Fruit fly (Drosophila melanogaster) whole organism, adult: ENCODE results near the gene RtGEF.

Experiments used
- CG11617 ChIP-seq: fragments of 200-800 bp; sonication (Bioruptor generic); optimal IDR thresholded peaks from 2 replicates; lab custom pipeline; 2017; ENCODE audit warnings: mild to moderate bottlenecking, missing biosample characterization, missing genetic modification reagents, missing genetic modification characterization
- CG1620 ChIP-seq: fragments of 200-800 bp; sonication (Bioruptor generic); optimal IDR thresholded peaks from 2 replicates; lab custom pipeline; 2016; ENCODE audit warnings: missing biosample characterization, missing genetic modification characterization
- CG33017 ChIP-seq: fragments of 200-800 bp; sonication (Bioruptor generic); optimal IDR thresholded peaks from 2 replicates; lab custom pipeline; 2018; ENCODE audit warnings: missing biosample characterization, mild to moderate bottlenecking, missing genetic modification characterization, moderate library complexity
- CG5204 ChIP-seq: fragments of 200-800 bp; sonication (Bioruptor generic); optimal IDR thresholded peaks from 2 replicates; lab custom pipeline; 2016; ENCODE audit warnings: missing biosample characterization, missing genetic modification characterization
- CG7045 ChIP-seq: fragments of 200-800 bp; sonication (Bioruptor generic); optimal IDR thresholded peaks from 2 replicates; lab custom pipeline; 2017; ENCODE audit warnings: missing biosample characterization, mild to moderate bottlenecking, missing genetic modification characterization
- CG7101 ChIP-seq: fragments of 200-800 bp; sonication (Bioruptor generic); optimal IDR thresholded peaks from 2 replicates; lab custom pipeline; 2018; ENCODE audit warnings: missing biosample characterization, mild to moderate bottlenecking, missing genetic modification characterization, moderate library complexity
- Crg-1 ChIP-seq: fragments of 200-800 bp; sonication (Bioruptor generic); optimal IDR thresholded peaks from 2 replicates; lab custom pipeline; 2016; ENCODE audit warnings: missing biosample characterization, missing genetic modification characterization
- Hr96 ChIP-seq: fragments of 200-800 bp; sonication (Bioruptor generic); optimal IDR thresholded peaks from 2 replicates; lab custom pipeline; 2016; ENCODE audit warnings: missing biosample characterization, missing genetic modification characterization
- cnc ChIP-seq, 2 experiments: fragments of >200 bp; optimal IDR thresholded peaks; 2 replicates each; lab custom pipeline; 2017
- pad ChIP-seq: fragments of 200-800 bp; sonication (Bioruptor generic); optimal IDR thresholded peaks from 3 replicates; lab custom pipeline; 2017; ENCODE audit warnings: missing biosample characterization, missing genetic modification characterization, mild to moderate bottlenecking, moderate library complexity, missing genetic modification reagents
- tj ChIP-seq: fragments of 200-800 bp; sonication (Bioruptor generic); optimal IDR thresholded peaks from 3 replicates; lab custom pipeline; 2017; ENCODE audit warnings: missing biosample characterization, mild to moderate bottlenecking, missing genetic modification characterization, moderate library complexity

DNA sequence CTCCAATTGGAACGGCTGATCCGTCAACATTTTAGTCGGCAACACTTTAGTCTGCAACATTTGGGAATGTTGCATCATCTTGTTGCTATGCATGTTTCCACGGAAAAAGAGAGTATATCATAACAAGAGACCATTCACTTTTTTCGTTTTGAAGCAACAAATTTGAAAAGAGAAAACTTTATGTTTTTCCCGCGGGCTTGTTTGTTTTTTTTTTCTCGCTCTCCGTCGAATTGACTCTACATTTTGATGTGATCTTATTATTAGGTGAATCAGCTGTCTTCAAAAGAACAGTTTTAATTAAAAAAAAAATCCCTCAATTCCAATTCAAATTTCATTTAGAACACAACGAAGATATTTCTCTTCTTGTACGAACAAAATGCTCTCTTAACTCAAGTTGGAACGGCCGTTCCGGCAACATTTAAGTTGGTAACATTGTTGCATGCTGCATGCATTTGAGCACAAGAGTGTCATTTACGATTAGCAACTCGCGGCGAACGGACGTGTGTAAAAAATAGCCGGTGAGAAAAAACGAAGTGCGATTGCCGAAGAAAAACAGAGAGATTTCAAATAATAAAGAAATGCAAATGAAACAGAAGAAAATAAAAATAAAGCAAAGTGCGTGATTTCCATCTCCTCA lies 39.4 kb upstream of the RtGEF start, which contains the start of gene spir:
- TF ChIP-seq CG7101 (tag; lab: Kevin White, UChicago): peak; percentile 41
- TF ChIP-seq CG1620 (GFP tag; lab: Kevin White, UChicago): no peak
- no peak for TF ChIP-seq CG5204 (GFP tag; lab: Kevin White, UChicago)
- TF ChIP-seq CG11617 (GFP tag; lab: Kevin White, UChicago): peak; percentile 25
- TF ChIP-seq Crg-1 (GFP tag; lab: Kevin White, UChicago): no peak
- peak; percentile 8 for TF ChIP-seq CG7045 (GFP tag; lab: Kevin White, UChicago)
- no peak for TF ChIP-seq Hr96
- no peak for TF ChIP-seq cnc (optimal IDR thresholded peaks at IDR 0.05; lab: Kevin White, UChicago)
- peak; percentile 11 for TF ChIP-seq pad (GFP tag; lab: Kevin White, UChicago)
- no peak for TF ChIP-seq tj (GFP tag; lab: Kevin White, UChicago)
- TF ChIP-seq CG33017 (tag; lab: Kevin White, UChicago): peak; percentile 6
